Worm (Caenorhabditis elegans) whole organism, late embryonic: ENCODE measurements around the gene pyc-1.

ENCODE experiments used
- C08G9.2 ChIP-seq: sonication (generic microtip); optimal IDR thresholded peaks from 2 replicates; lab custom pipeline; 2016; ENCODE audit warnings: mild to moderate bottlenecking, missing genetic modification characterization, moderate library complexity, missing compliant biosample characterization
- F13H6.1 ChIP-seq: sonication (generic microtip); optimal IDR thresholded peaks from 2 replicates; lab custom pipeline; 2016; ENCODE audit warnings: missing genetic modification characterization, missing compliant biosample characterization
- K02D7.2 ChIP-seq: sonication (generic microtip); optimal IDR thresholded peaks from 2 replicates; lab custom pipeline; 2017; ENCODE audit warnings: mild to moderate bottlenecking, missing genetic modification characterization, missing compliant biosample characterization
- K09A11.1 ChIP-seq: sonication (generic microtip); optimal IDR thresholded peaks from 2 replicates; lab custom pipeline; 2017; ENCODE audit warnings: antibody characterized with exemption, mild to moderate bottlenecking, missing genetic modification characterization, missing compliant biosample characterization; ENCODE audit not compliant: insufficient read depth
- T23F11.4 ChIP-seq: fragments of 200-800 bp; sonication (Bioruptor generic); optimal IDR thresholded peaks from 2 replicates; lab custom pipeline; 2018; ENCODE audit warnings: mild to moderate bottlenecking, missing genetic modification characterization, missing compliant biosample characterization
- ahr-1 ChIP-seq: sonication (generic microtip); optimal IDR thresholded peaks from 2 replicates; lab custom pipeline; 2016; ENCODE audit warnings: missing genetic modification characterization, missing compliant biosample characterization
- ceh-2 ChIP-seq: sonication (generic microtip); optimal IDR thresholded peaks from 2 replicates; lab custom pipeline; 2016; ENCODE audit warnings: missing genotype, missing genetic modification characterization, missing compliant biosample characterization
- ceh-22 ChIP-seq: sonication (generic microtip); optimal IDR thresholded peaks from 2 replicates; lab custom pipeline; 2017; ENCODE audit warnings: missing biosample characterization, missing genetic modification characterization
- ceh-31 ChIP-seq: sonication (generic microtip); optimal IDR thresholded peaks from 2 replicates; lab custom pipeline; 2016; ENCODE audit warnings: missing genetic modification characterization, missing compliant biosample characterization
- ceh-34 ChIP-seq: sonication (generic microtip); optimal IDR thresholded peaks from 2 replicates; lab custom pipeline; 2016; ENCODE audit warnings: mild to moderate bottlenecking, missing genetic modification characterization, missing compliant biosample characterization
- ceh-45 ChIP-seq: fragments of 200-800 bp; sonication (Bioruptor generic); IDR thresholded peaks from 2 replicates; pipeline ENCODE4 v1.3.6; 2022; ENCODE audit warnings: missing genetic modification reagents, missing genetic modification characterization, missing compliant biosample characterization
- ceh-48 ChIP-seq: sonication (generic microtip); optimal IDR thresholded peaks from 2 replicates; lab custom pipeline; 2016; ENCODE audit warnings: missing genetic modification characterization, inconsistent platforms, missing compliant biosample characterization
- ceh-9 ChIP-seq: sonication (generic microtip); optimal IDR thresholded peaks from 2 replicates; lab custom pipeline; 2016; ENCODE audit warnings: mild to moderate bottlenecking, missing genetic modification characterization, inconsistent platforms, missing compliant biosample characterization
- che-1 ChIP-seq: sonication (generic microtip); optimal IDR thresholded peaks from 2 replicates; lab custom pipeline; 2016; ENCODE audit warnings: mild to moderate bottlenecking, missing genetic modification characterization, missing compliant biosample characterization
- dmd-4 ChIP-seq: sonication (generic microtip); optimal IDR thresholded peaks from 2 replicates; lab custom pipeline; 2016; ENCODE audit warnings: borderline replicate concordance, missing genetic modification characterization, missing compliant biosample characterization
- elt-2 ChIP-seq: sonication (generic microtip); optimal IDR thresholded peaks from 2 replicates; lab custom pipeline; 2016; ENCODE audit warnings: missing genetic modification reagents, missing genetic modification characterization, missing compliant biosample characterization
- elt-4 ChIP-seq: sonication (generic microtip); optimal IDR thresholded peaks from 2 replicates; lab custom pipeline; 2016; ENCODE audit warnings: missing genetic modification characterization, missing compliant biosample characterization
- fkh-10 ChIP-seq: fragments of 150-350 bp; optimal IDR thresholded peaks from 2 replicates; lab custom pipeline; 2014; ENCODE audit warnings: missing biosample characterization, missing genetic modification reagents, missing genetic modification characterization
- fkh-6 ChIP-seq: sonication (generic microtip); optimal IDR thresholded peaks from 2 replicates; lab custom pipeline; 2016; ENCODE audit warnings: missing genetic modification characterization, missing compliant biosample characterization
- hlh-15 ChIP-seq: sonication (generic microtip); optimal IDR thresholded peaks from 2 replicates; lab custom pipeline; 2016; ENCODE audit warnings: missing genetic modification characterization, missing compliant biosample characterization
- hlh-30 ChIP-seq: sonication (generic microtip); optimal IDR thresholded peaks from 2 replicates; lab custom pipeline; 2017; ENCODE audit warnings: antibody characterized with exemption, missing genetic modification characterization, missing compliant biosample characterization; ENCODE audit not compliant: insufficient read depth
- hlh-6 ChIP-seq: sonication (generic microtip); optimal IDR thresholded peaks from 2 replicates; lab custom pipeline; 2016; ENCODE audit warnings: missing genotype, missing genetic modification characterization, missing compliant biosample characterization
- madf-2 ChIP-seq: sonication (generic microtip); optimal IDR thresholded peaks from 2 replicates; lab custom pipeline; 2017; ENCODE audit warnings: missing genetic modification characterization, missing compliant biosample characterization
- mec-3 ChIP-seq: sonication (generic microtip); optimal IDR thresholded peaks from 2 replicates; lab custom pipeline; 2016; ENCODE audit warnings: borderline replicate concordance, missing genetic modification characterization, missing compliant biosample characterization
- nfya-1 ChIP-seq: sonication (generic microtip); optimal IDR thresholded peaks from 2 replicates; lab custom pipeline; 2017; ENCODE audit warnings: missing genetic modification characterization, mild to moderate bottlenecking, missing compliant biosample characterization, antibody characterized with exemption, moderate library complexity
- nhr-11 ChIP-seq: fragments of 150-350 bp; optimal IDR thresholded peaks from 2 replicates; lab custom pipeline; 2014; ENCODE audit warnings: missing biosample characterization, missing genetic modification characterization
- nhr-232 ChIP-seq: sonication (generic microtip); optimal IDR thresholded peaks from 2 replicates; lab custom pipeline; 2016; ENCODE audit warnings: missing genetic modification characterization, missing compliant biosample characterization
- odd-2 ChIP-seq: sonication (generic microtip); optimal IDR thresholded peaks from 2 replicates; lab custom pipeline; 2017; ENCODE audit warnings: antibody characterized with exemption, mild to moderate bottlenecking, missing genetic modification characterization, missing compliant biosample characterization
- pag-3 ChIP-seq: sonication (generic microtip); optimal IDR thresholded peaks from 2 replicates; lab custom pipeline; 2016; ENCODE audit warnings: missing compliant biosample characterization, missing genetic modification characterization, borderline replicate concordance
- pat-9 ChIP-seq: fragments of 200-800 bp; sonication (Bioruptor generic); optimal IDR thresholded peaks from 2 replicates; lab custom pipeline; 2018; ENCODE audit warnings: mild to moderate bottlenecking, missing genetic modification characterization, moderate library complexity, missing compliant biosample characterization
- pha-2 ChIP-seq: sonication (generic microtip); optimal IDR thresholded peaks from 2 replicates; lab custom pipeline; 2017; ENCODE audit warnings: mild to moderate bottlenecking, missing genetic modification characterization, missing compliant biosample characterization
- pha-4 ChIP-seq: fragments of 150-350 bp; optimal IDR thresholded peaks from 2 replicates; lab custom pipeline; 2018; ENCODE audit warnings: missing biosample characterization, missing genetic modification reagents, missing genetic modification characterization
- pqm-1 ChIP-seq: sonication (generic microtip); optimal IDR thresholded peaks from 2 replicates; lab custom pipeline; 2016; ENCODE audit warnings: missing genetic modification characterization, missing compliant biosample characterization
- pros-1 ChIP-seq: fragments of 150-350 bp; optimal IDR thresholded peaks from 2 replicates; lab custom pipeline; 2014; ENCODE audit warnings: missing biosample characterization, missing genetic modification reagents, missing genetic modification characterization
- ref-2 ChIP-seq: sonication (generic microtip); optimal IDR thresholded peaks from 2 replicates; lab custom pipeline; 2016; ENCODE audit warnings: missing genetic modification characterization, missing compliant biosample characterization
- rnt-1 ChIP-seq: sonication (generic microtip); optimal IDR thresholded peaks from 2 replicates; lab custom pipeline; 2016; ENCODE audit warnings: missing genetic modification characterization, missing compliant biosample characterization
- sdc-2 ChIP-seq: sonication (generic microtip); optimal IDR thresholded peaks from 2 replicates; lab custom pipeline; 2016; ENCODE audit warnings: missing genotype, missing genetic modification characterization, missing compliant biosample characterization
- sox-4 ChIP-seq: sonication (generic microtip); optimal IDR thresholded peaks from 2 replicates; lab custom pipeline; 2017; ENCODE audit warnings: mild to moderate bottlenecking, missing genetic modification characterization, inconsistent platforms, missing compliant biosample characterization
- tbx-2 ChIP-seq: sonication (generic microtip); optimal IDR thresholded peaks from 2 replicates; lab custom pipeline; 2016; ENCODE audit warnings: missing genetic modification characterization, missing compliant biosample characterization
- tbx-7 ChIP-seq: sonication (generic microtip); optimal IDR thresholded peaks from 2 replicates; lab custom pipeline; 2016; ENCODE audit warnings: missing genotype, missing genetic modification characterization, missing compliant biosample characterization
- unc-3 ChIP-seq, 2 experiments: fragments of 200-800 bp in 1 of 2; sonication (Bioruptor generic) in 1 of 2; sonication (generic microtip) in 1 of 2; conservative IDR thresholded peaks in 1 of 2; optimal IDR thresholded peaks in 1 of 2; 2 replicates each; pipeline versions ENCODE4 v1.3.6 to Lab custom; 2016 to 2022; ENCODE audit warnings: missing compliant biosample characterization in 2 of 2, missing genetic modification characterization in 2 of 2, missing genetic modification reagents in 1 of 2
- unc-42 ChIP-seq: sonication (generic microtip); optimal IDR thresholded peaks from 2 replicates; lab custom pipeline; 2016; ENCODE audit warnings: missing genotype, missing genetic modification characterization, missing compliant biosample characterization
- unc-55 ChIP-seq: sonication (generic microtip); optimal IDR thresholded peaks from 2 replicates; lab custom pipeline; 2017; ENCODE audit warnings: missing biosample characterization, missing genetic modification reagents, missing genetic modification characterization
- ztf-16 ChIP-seq: sonication (generic microtip); optimal IDR thresholded peaks from 2 replicates; lab custom pipeline; 2017; ENCODE audit warnings: missing genetic modification characterization, missing compliant biosample characterization

pyc-1 gene

DNA sequence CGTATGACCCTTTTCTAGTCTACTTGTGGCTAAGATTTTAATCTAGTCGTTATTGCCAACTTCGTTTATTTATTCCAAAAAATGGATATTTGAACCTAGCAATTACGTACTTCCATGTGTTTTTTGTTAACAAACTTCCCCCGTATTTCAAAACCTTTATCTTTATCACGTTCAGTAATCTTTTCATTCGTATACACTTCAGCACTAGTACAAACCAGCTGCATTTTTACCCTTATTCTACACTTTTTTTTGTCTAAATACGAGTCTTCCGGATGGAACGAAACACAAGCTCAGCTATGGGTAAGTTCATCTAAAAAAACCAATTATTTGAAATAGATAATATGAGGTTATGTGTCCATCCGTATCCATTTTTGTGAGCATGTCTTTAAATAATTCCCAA is 32.9 kb downstream of the pyc-1 start, which contains the start of gene D2023.1:
TSS of gene D2023.1 (plus strand) at position 77 of the 400 bp plus-strand sequence.
- TF ChIP-seq pag-3 (tag; lab: Kevin White, UChicago) (no peak), ceh-2 (tag; lab: Kevin White, UChicago) (no peak), C08G9.2 (tag; lab: Kevin White, UChicago) (no peak), ceh-9 (tag; lab: Kevin White, UChicago) (no peak)
- TF ChIP-seq, all 69 proteins: peak for 0

DNA sequence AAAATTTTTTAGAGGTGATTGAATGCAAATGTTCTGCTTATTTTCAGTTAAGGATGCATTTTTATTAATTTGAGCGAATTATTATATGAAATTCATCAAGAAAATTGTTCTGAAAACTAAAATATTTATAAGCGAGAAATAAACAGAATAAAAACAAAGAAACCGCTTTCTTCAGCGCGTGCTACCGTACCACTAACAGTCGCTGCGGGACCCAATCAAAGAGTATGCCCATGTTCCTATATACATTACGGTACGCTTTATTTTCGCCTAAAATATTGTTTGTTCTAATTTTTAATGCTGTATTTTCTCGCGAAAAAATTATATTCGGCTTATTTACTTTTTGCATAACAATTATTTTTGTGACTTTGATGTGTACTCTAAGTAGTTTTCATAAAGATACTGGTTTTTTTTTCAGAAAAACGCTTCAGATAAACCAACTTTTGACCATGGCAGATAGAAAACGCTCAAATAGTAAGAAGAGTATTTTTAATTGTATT is 34.5 kb downstream of the pyc-1 start, which contains the start of gene F55A11.8:
TSS of gene F55A11.8 (plus strand) at position 447 of the 497 bp plus-strand sequence.
- no peak for TF ChIP-seq ceh-48 (tag; lab: Kevin White, UChicago)
- no peak for TF ChIP-seq ahr-1 (tag; lab: Kevin White, UChicago)
- TF ChIP-seq ref-2 (tag; lab: Kevin White, UChicago) = no peak
- TF ChIP-seq T23F11.4 (GFP tag; lab: Kevin White, UChicago) = no peak
- no peak for TF ChIP-seq madf-2
- no peak for TF ChIP-seq fkh-10 (GFP tag; lab: Kevin White, UChicago)
- no peak for TF ChIP-seq ceh-45 (GFP tag; lab: Robert Waterston, UW)
- TF ChIP-seq pha-4 (tag; lab: Kevin White, UChicago) = no peak
- no peak for TF ChIP-seq hlh-6
- no peak for TF ChIP-seq F13H6.1
- TF ChIP-seq ceh-31 (tag; lab: Kevin White, UChicago) = no peak
- TF ChIP-seq sdc-2 (tag; lab: Kevin White, UChicago) = no peak
- TF ChIP-seq K02D7.2 (tag; lab: Kevin White, UChicago) = no peak

DNA sequence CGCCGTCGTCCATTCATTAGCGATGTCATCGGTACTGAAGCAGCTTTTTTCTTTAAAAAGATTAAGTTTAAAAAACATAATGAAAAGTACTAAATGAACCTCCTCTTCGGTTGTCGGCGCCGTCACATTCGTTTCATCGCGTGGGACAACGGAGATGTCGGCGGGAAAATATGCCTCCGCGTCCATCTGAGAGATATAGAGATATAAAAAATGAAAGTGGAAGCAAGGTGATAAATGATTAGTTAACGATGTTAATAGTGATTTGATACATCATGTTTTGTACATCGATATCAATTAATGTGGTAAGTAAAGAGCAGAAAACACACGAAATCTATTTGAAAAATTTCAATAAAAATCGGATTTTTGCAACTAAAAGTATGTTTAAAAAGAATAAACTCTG is 35.1 kb downstream of the pyc-1 start, which contains the start of gene F55A11.7:
TSS of gene F55A11.7 (minus strand) at position 186 of the 400 bp plus-strand sequence.
- TF ChIP-seq rnt-1 (tag; lab: Kevin White, UChicago) = no peak
- no peak for TF ChIP-seq hlh-15 (tag; lab: Kevin White, UChicago)
- TF ChIP-seq K09A11.1 (tag; lab: Kevin White, UChicago) = no peak
- TF ChIP-seq nhr-11 (tag; lab: Kevin White, UChicago) = no peak
- TF ChIP-seq tbx-7 (tag; lab: Kevin White, UChicago) = no peak
- TF ChIP-seq ceh-31 (tag; lab: Kevin White, UChicago) = no peak
- TF ChIP-seq tbx-2 (tag; lab: Kevin White, UChicago) = no peak
- no peak for TF ChIP-seq elt-2 (tag; lab: Kevin White, UChicago)
- no peak for TF ChIP-seq elt-4 (tag; lab: Kevin White, UChicago)
- TF ChIP-seq fkh-6 (tag; lab: Kevin White, UChicago) = no peak
- no peak for TF ChIP-seq pat-9
- TF ChIP-seq ceh-9 (tag; lab: Kevin White, UChicago) = no peak
- TF ChIP-seq pha-2 (tag; lab: Kevin White, UChicago) = no peak
- TF ChIP-seq hlh-6 = no peak
- TF ChIP-seq, all 69 proteins: peak for 0

ce11 chrV:11782809-11783440 is 39.4 kb downstream of the pyc-1 start, which contains the start of gene F55A11.11:
TSS of gene F55A11.11 (plus strand) at chrV:11783149.
- TF ChIP-seq ceh-31 (tag; lab: Kevin White, UChicago) = peak; percentile 85
- peak; percentile 94 for TF ChIP-seq ztf-16 (tag; lab: Kevin White, UChicago)
- TF ChIP-seq hlh-6 = peak; percentile 93
- TF ChIP-seq dmd-4 (tag; lab: Kevin White, UChicago) = peak; percentile 83
- peak; percentile 93 for TF ChIP-seq unc-3 (GFP tag; conservative IDR thresholded peaks at IDR 0.05; lab: Robert Waterston, UW)
- TF ChIP-seq unc-3 (tag; optimal IDR thresholded peaks at IDR 0.05; lab: Kevin White, UChicago) = peak; percentile 92
- peak; percentile 61 for TF ChIP-seq tbx-7 (tag; lab: Kevin White, UChicago)
- TF ChIP-seq pqm-1 (tag; lab: Kevin White, UChicago) = peak; percentile 95
- TF ChIP-seq hlh-30 (tag; lab: Kevin White, UChicago) = peak; percentile 59
- no peak for TF ChIP-seq unc-42
- peak; percentile 88 for TF ChIP-seq ahr-1 (tag; lab: Kevin White, UChicago)
- no peak for TF ChIP-seq unc-55 (GFP tag; lab: Kevin White, UChicago)
- TF ChIP-seq ceh-2 (tag; lab: Kevin White, UChicago) = peak; percentile 88
- peak; percentile 56 for TF ChIP-seq odd-2 (tag; lab: Kevin White, UChicago)
- TF ChIP-seq ceh-22 = peak; percentile 44
- TF ChIP-seq pros-1 = peak; percentile 73
- peak; percentile 80 for TF ChIP-seq mec-3 (tag; lab: Kevin White, UChicago)
- peak; percentile 92 for TF ChIP-seq ceh-34 (tag; lab: Kevin White, UChicago)
- peak; percentile 81 for TF ChIP-seq nfya-1 (tag; lab: Kevin White, UChicago)
- TF ChIP-seq nhr-232 (tag; lab: Kevin White, UChicago) = peak; percentile 93
- peak; percentile 97 for TF ChIP-seq sox-4 (tag; lab: Kevin White, UChicago)
- TF ChIP-seq F13H6.1 = peak; percentile 87
- peak; percentile 95 for TF ChIP-seq che-1
